Worm (Caenorhabditis elegans): ENCODE data around the gene sre-35.

DNA sequence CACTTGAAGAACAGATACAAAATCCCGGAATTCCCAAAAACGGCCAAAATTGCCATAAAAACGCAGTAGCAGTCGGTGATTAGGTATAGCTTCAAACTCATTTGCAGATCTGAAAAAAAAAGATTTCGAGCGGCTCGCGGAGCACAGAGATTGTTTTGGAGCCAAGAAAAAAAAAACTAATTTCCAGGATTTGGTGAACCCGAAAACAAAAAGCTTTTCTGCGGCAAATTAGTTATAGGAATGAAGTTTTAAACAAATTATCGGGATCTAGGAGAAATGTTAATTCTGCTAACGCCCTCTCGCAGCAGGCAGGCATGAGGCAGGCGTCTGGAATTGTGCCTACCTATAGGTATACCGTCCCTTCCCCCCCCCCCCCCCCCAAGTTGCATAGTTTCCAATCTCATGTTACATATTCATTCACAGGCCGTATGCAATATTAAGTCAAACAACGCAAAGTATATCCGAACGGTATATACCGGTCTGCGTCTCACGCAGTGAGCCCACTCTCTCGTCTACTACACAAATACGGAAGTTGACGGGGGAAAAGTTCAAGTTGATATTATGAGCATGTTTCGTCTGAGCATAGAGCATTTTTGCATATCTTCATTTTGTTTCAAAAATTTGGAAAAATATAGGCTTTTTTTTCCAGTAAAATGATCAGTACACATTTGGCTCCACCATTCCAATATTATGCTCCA, 7.8 kb downstream of the sre-35 start, which contains the start of the genes W05H5.1 and pitr-6:
- TF ChIP-seq pat-9 (tag; optimal IDR thresholded peaks at IDR 0.05) (no peak), dmd-4 (tag; optimal IDR thresholded peaks at IDR 0.05; ENCODE audit: borderline replicate concordance) (no peak), pros-1 (tag; optimal IDR thresholded peaks at IDR 0.05) (no peak), elt-2 (tag; optimal IDR thresholded peaks at IDR 0.05) (no peak), C08G9.2 (tag; optimal IDR thresholded peaks at IDR 0.05) (no peak), ceh-9 (tag; optimal IDR thresholded peaks at IDR 0.05) (no peak), fkh-10 (GFP tag; optimal IDR thresholded peaks at IDR 0.05) (no peak), ets-4 (tag; optimal IDR thresholded peaks at IDR 0.05) (no peak)
